Worm (Caenorhabditis elegans): ENCODE data around the gene ceh-51.

Gene ceh-51

ce11 chrV:18859121-18859520 lies 14.8 kb upstream of the ceh-51 start, which contains the start of gene wars-1 (continued):
- TF ChIP-seq xbp-1 (tag; optimal IDR thresholded peaks at IDR 0.05) = no peak

- TF ChIP-seq lsy-2 (tag; optimal IDR thresholded peaks at IDR 0.05) (peak in 1 of 2 experiments; percentile 34), nhr-19 (GFP tag; conservative IDR thresholded peaks at IDR 0.05) (no peak), swsn-7 (tag; optimal IDR thresholded peaks at IDR 0.05) (peak; percentile 12), fkh-4 (tag; optimal IDR thresholded peaks at IDR 0.05; ENCODE audit: borderline replicate concordance) (no peak), hpl-2 (GFP tag; optimal IDR thresholded peaks at IDR 0.05) (no peak), C34B4.2 (tag; optimal IDR thresholded peaks at IDR 0.05) (no peak), blmp-1 (tag; optimal IDR thresholded peaks at IDR 0.05) (peak; percentile 61), skn-1 (tag; optimal IDR thresholded peaks at IDR 0.05) (peak; percentile 39), fos-1 (tag; optimal IDR thresholded peaks at IDR 0.05) (no peak), isw-1 (GFP tag; IDR thresholded peaks at IDR 0.05) (no peak), C04F5.9 (tag; optimal IDR thresholded peaks at IDR 0.05) (no peak), irx-1 (tag; optimal IDR thresholded peaks at IDR 0.05) (no peak), pax-3 (tag; optimal IDR thresholded peaks at IDR 0.05) (no peak), nhr-84 (tag; optimal IDR thresholded peaks at IDR 0.05) (no peak), Y116A8C.19 (tag; optimal IDR thresholded peaks at IDR 0.05; ENCODE audit: borderline replicate concordance) (no peak), efl-3 (GFP tag; optimal IDR thresholded peaks at IDR 0.05) (no peak), C16A3.4 (tag; optimal IDR thresholded peaks at IDR 0.05) (no peak), tlp-1 (tag; optimal IDR thresholded peaks at IDR 0.05) (no peak), ztf-4 (tag; optimal IDR thresholded peaks at IDR 0.05) (no peak), aly-2 (tag; optimal IDR thresholded peaks at IDR 0.05) (no peak), ces-1 (GFP tag; optimal IDR thresholded peaks at IDR 0.05) (no peak), sptf-1 (tag; optimal IDR thresholded peaks at IDR 0.05) (no peak), ceh-63 (GFP tag; optimal IDR thresholded peaks at IDR 0.05) (no peak), sox-4 (tag; optimal IDR thresholded peaks at IDR 0.05) (no peak), hlh-17 (GFP tag; optimal IDR thresholded peaks at IDR 0.05; ENCODE audit: borderline replicate concordance) (no peak), nhr-28 (tag; optimal IDR thresholded peaks at IDR 0.05) (no peak), fkh-8 (tag; optimal IDR thresholded peaks at IDR 0.05) (peak; percentile 9), nhr-12 (tag; optimal IDR thresholded peaks at IDR 0.05) (no peak), snu-23 (GFP tag; optimal IDR thresholded peaks at IDR 0.05) (peak; percentile 49), rnt-1 (tag; optimal IDR thresholded peaks at IDR 0.05) (no peak), aha-1 (tag; optimal IDR thresholded peaks at IDR 0.05) (no peak), ceh-90 (tag; optimal IDR thresholded peaks at IDR 0.05) (no peak), vab-15 (tag; optimal IDR thresholded peaks at IDR 0.05) (no peak), ztf-11 (tag; optimal IDR thresholded peaks at IDR 0.05) (no peak), zag-1 (tag; optimal IDR thresholded peaks at IDR 0.05) (no peak), lin-14 (GFP tag; optimal IDR thresholded peaks at IDR 0.05) (peak; percentile 79), ama-1 (optimal IDR thresholded peaks at IDR 0.05) (no peak), elt-2 (tag; optimal IDR thresholded peaks at IDR 0.05) (no peak), egl-13 (tag; optimal IDR thresholded peaks at IDR 0.05) (no peak), fkh-10 (GFP tag; optimal IDR thresholded peaks at IDR 0.05) (no peak), ceh-82 (tag; optimal IDR thresholded peaks at IDR 0.05) (peak in 1 of 3 experiments; percentile 2), dsc-1 (tag; optimal IDR thresholded peaks at IDR 0.05) (no peak), tbx-2 (tag; optimal IDR thresholded peaks at IDR 0.05) (no peak), unc-30 (tag; optimal IDR thresholded peaks at IDR 0.05) (no peak), unc-62 (GFP tag; optimal IDR thresholded peaks at IDR 0.05) (no peak), snpc-4 (tag; optimal IDR thresholded peaks at IDR 0.05) (no peak), xbp-1 (tag; optimal IDR thresholded peaks at IDR 0.05) (no peak), nhr-76 (tag; optimal IDR thresholded peaks at IDR 0.05) (no peak), nhr-77 (tag; optimal IDR thresholded peaks at IDR 0.05) (no peak), nhr-11 (tag; optimal IDR thresholded peaks at IDR 0.05) (no peak), ceh-88 (GFP tag; IDR thresholded peaks at IDR 0.05) (no peak), lin-15B (tag; optimal IDR thresholded peaks at IDR 0.05) (no peak), nhr-237 (tag; optimal IDR thresholded peaks at IDR 0.05) (no peak), ets-5 (GFP tag; IDR thresholded peaks at IDR 0.05) (no peak)
These were observed 5.4 kb upstream of the ceh-51 start for ce11 chrV:18868517-18868916.

Data from whole organism, L1 larva.